Worm (Caenorhabditis elegans): ENCODE measurements around the gene F41G3.19.

DNA sequence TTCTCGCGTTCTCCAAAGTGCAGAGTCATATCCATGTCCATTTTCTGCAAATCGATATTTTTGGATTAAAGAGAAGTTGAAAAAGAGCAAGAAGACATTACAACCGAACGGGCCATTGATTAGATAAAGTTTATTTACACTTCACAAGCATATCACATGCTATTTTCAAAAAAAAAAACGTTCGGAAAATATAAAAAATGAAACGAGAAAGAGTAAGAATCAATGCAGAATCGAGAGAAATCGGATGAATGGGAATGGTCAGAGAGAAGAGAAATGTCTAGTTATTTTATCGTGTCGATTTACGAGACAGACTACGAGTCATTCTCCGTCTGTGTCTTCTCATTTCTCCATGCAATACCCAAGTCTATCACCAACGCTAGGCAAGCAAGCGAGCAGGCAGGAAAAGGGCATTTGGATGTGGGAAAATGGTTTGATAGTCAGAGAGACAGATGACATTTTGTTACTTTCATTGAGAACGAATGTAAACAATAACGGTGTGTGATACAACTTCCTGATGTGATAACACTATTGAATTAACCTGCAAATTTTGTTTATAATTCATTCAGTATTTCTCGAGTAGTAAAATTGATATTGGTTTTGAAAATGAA, 48.3 kb upstream of the F41G3.19 start, which contains the start of gene F31E8.4:
- TF ChIP-seq Y79H2A.3 (GFP tag; conservative IDR thresholded peaks at IDR 0.05) (no peak), rec-8 (tag; optimal IDR thresholded peaks at IDR 0.05) (no peak), ets-4 (GFP tag; optimal IDR thresholded peaks at IDR 0.05) (no peak), tbp1 (GFP tag; optimal IDR thresholded peaks at IDR 0.05) (no peak)

Data from whole organism, young adult.